Worm (Caenorhabditis elegans) whole organism, L4 larva: ENCODE results near the gene ceh-43.

ENCODE experiments used
- attf-4 ChIP-seq: sonication (generic microtip); optimal IDR thresholded peaks from 3 replicates; lab custom pipeline; 2017; ENCODE audit warnings: missing biosample characterization, missing genetic modification characterization
- ceh-28 ChIP-seq: fragments of 150-350 bp; optimal IDR thresholded peaks from 2 replicates; lab custom pipeline; 2014; ENCODE audit warnings: missing biosample characterization, missing genetic modification reagents, missing genetic modification characterization
- daf-16 ChIP-seq, 3 experiments: sonication (generic microtip); optimal IDR thresholded peaks; 2 replicates each; lab custom pipeline; 2016 to 2017; ENCODE audit warnings: missing genetic modification characterization in 3 of 3, missing genetic modification reagents in 3 of 3, mild to moderate bottlenecking in 2 of 3, missing compliant biosample characterization in 2 of 3, missing biosample characterization in 1 of 3, moderate library complexity in 1 of 3
- daf-8 ChIP-seq: fragments of 200-800 bp; sonication (Bioruptor generic); IDR thresholded peaks from 2 replicates; pipeline ENCODE4 v1.3.6; 2022; ENCODE audit warnings: missing genetic modification characterization, missing compliant biosample characterization
- dmd-8 ChIP-seq: fragments of 200-800 bp; sonication (Bioruptor generic); IDR thresholded peaks from 2 replicates; pipeline ENCODE4 v1.3.6; 2022; ENCODE audit warnings: missing genetic modification characterization, missing compliant biosample characterization
- duxl-1 ChIP-seq: sonication (generic microtip); optimal IDR thresholded peaks from 2 replicates; lab custom pipeline; 2016; ENCODE audit warnings: mild to moderate bottlenecking, missing genetic modification characterization, moderate library complexity, missing compliant biosample characterization; ENCODE audit not compliant: poor library complexity
- egl-27 ChIP-seq: sonication (generic microtip); optimal IDR thresholded peaks from 3 replicates; lab custom pipeline; 2017; ENCODE audit warnings: missing biosample characterization, missing genetic modification reagents, missing genetic modification characterization
- lin-38 ChIP-seq: fragments of 200-800 bp; sonication (Bioruptor generic); IDR thresholded peaks from 2 replicates; pipeline ENCODE4 v1.3.6; 2022; ENCODE audit warnings: missing genetic modification reagents, missing genetic modification characterization, missing compliant biosample characterization
- mdt-29 ChIP-seq: fragments of 200-800 bp; sonication (Bioruptor generic); IDR thresholded peaks from 2 replicates; pipeline ENCODE4 v1.3.6; 2022; ENCODE audit warnings: missing genetic modification reagents, missing genetic modification characterization, missing compliant biosample characterization
- mep-1 ChIP-seq: fragments of 150-350 bp; sonication (generic microtip); optimal IDR thresholded peaks from 3 replicates; lab custom pipeline; 2014; ENCODE audit warnings: missing biosample characterization, missing genetic modification characterization
- nhr-28 ChIP-seq: fragments of 150-350 bp; optimal IDR thresholded peaks from 2 replicates; lab custom pipeline; 2014; ENCODE audit warnings: missing biosample characterization, missing genetic modification characterization
- nhr-42 ChIP-seq: fragments of 200-800 bp; sonication (Bioruptor generic); IDR thresholded peaks from 2 replicates; pipeline ENCODE4 v1.3.6; 2022; ENCODE audit warnings: missing genetic modification characterization, missing compliant biosample characterization
- nhr-77 ChIP-seq: fragments of 150-350 bp; optimal IDR thresholded peaks from 2 replicates; lab custom pipeline; 2014; ENCODE audit warnings: missing biosample characterization, missing genetic modification characterization
- pha-4 ChIP-seq, 2 experiments: fragments of 150-350 bp in 1 of 2; fragments of 200-800 bp in 1 of 2; sonication (Bioruptor generic) in 1 of 2; IDR thresholded peaks in 1 of 2; optimal IDR thresholded peaks in 1 of 2; 2 replicates each; pipeline versions ENCODE4 v1.3.6 to Lab custom; 2014 to 2022; ENCODE audit warnings: missing genetic modification characterization in 2 of 2, missing genetic modification reagents in 2 of 2, missing biosample characterization in 1 of 2, missing compliant biosample characterization in 1 of 2
- rbr-2 ChIP-seq: sonication (generic microtip); optimal IDR thresholded peaks from 2 replicates; lab custom pipeline; 2016; ENCODE audit warnings: missing genotype, missing genetic modification characterization, missing compliant biosample characterization
- saeg-2 ChIP-seq: fragments of 200-800 bp; sonication (Bioruptor generic); IDR thresholded peaks from 2 replicates; pipeline ENCODE4 v1.3.6; 2022; ENCODE audit warnings: missing genetic modification reagents, missing genetic modification characterization, missing compliant biosample characterization
- spr-3 ChIP-seq: fragments of 200-800 bp; sonication (Bioruptor generic); optimal IDR thresholded peaks from 2 replicates; lab custom pipeline; 2018; ENCODE audit warnings: mild to moderate bottlenecking, missing genetic modification characterization, missing compliant biosample characterization
- zip-2 ChIP-seq: fragments of 150-350 bp; optimal IDR thresholded peaks from 2 replicates; lab custom pipeline; 2014; ENCODE audit warnings: missing biosample characterization, missing genetic modification characterization

ceh-43 gene

ce11 chrIII:4401142-4401541 is 48.6 kb downstream of the ceh-43 start, which contains the start of gene R07E5.15:
R07E5.15 (plus strand) TSS chrIII:4401442.
- TF ChIP-seq rbr-2 (tag; lab: Kevin White, UChicago): no peak
- no peak for TF ChIP-seq zip-2
- no peak for TF ChIP-seq mdt-29 (GFP tag; lab: Robert Waterston, UW)
- TF ChIP-seq saeg-2 (GFP tag; lab: Robert Waterston, UW): no peak
- TF ChIP-seq pha-4 (GFP tag; IDR thresholded peaks at IDR 0.05; lab: Robert Waterston, UW): no peak
- TF ChIP-seq pha-4 (tag; optimal IDR thresholded peaks at IDR 0.05; lab: Kevin White, UChicago): no peak
- no peak for TF ChIP-seq duxl-1 (tag; lab: Kevin White, UChicago)
- TF ChIP-seq egl-27: no peak
- TF ChIP-seq daf-8 (GFP tag; lab: Robert Waterston, UW): no peak

DNA sequence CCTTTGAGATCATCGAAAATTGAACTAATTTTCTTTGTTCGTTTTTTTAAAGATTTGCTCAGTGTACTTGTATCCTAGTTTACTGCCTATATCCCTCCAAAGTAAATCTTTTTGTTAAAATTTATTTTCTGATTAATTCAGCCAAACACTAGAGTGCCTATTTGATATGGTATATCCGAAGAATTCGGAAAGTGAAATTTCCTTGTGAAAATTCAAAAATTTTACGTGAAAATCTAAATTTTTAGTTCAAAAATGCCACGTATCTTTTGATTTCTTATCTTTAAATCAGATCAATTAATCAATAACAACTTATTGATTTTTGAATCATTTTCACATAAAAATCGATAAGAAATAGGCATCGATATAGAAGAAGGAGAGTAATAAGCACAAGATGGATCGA is 51.3 kb downstream of the ceh-43 start, which contains the start of gene R07E5.6:
Gene R07E5.6 (plus strand): TSS at position 301 of the 400 bp plus-strand sequence.
- TF ChIP-seq attf-4: no peak
- no peak for TF ChIP-seq dmd-8 (GFP tag; lab: Robert Waterston, UW)
- no peak for TF ChIP-seq nhr-77
- TF ChIP-seq ceh-28 (tag; lab: Kevin White, UChicago): peak; percentile 51
- TF ChIP-seq mep-1 (tag; lab: Kevin White, UChicago): no peak
- TF ChIP-seq spr-3: no peak
- TF ChIP-seq nhr-42 (GFP tag; lab: Robert Waterston, UW): no peak
- no peak for TF ChIP-seq lin-38 (GFP tag; lab: Robert Waterston, UW)

DNA sequence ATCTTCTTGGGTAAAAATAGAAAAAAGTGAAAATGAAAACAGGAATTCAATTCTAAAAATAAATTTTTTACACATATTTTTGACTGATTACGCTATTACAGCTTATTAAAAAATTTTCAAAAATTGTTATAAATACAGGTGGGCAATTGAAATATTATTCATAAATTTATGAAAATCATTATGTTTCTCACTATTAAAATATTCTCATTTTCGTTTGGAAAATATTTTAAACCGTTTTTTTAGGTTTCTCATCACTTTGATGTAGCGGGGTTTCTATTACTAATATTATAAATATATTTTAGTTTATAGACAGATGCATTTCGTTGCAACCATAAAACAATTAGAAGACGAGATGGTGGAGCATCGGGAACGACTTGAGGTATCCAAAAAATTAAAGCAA is 52.6 kb downstream of the ceh-43 start, which contains the start of gene R07E5.5:
Gene R07E5.5 (plus strand): TSS at position 301 of the 400 bp plus-strand sequence.
- TF ChIP-seq daf-16 (GFP tag; optimal IDR thresholded peaks at IDR 0.05; lab: Kevin White, UChicago): no peak
- no peak for TF ChIP-seq daf-16 (tag; optimal IDR thresholded peaks at IDR 0.05; lab: Kevin White, UChicago)
- no peak for TF ChIP-seq nhr-28 (tag; lab: Kevin White, UChicago)
